Fruit fly (Drosophila melanogaster) whole organism, embryonic: Measurements from ENCODE around the gene CG31910.

Experiments
- Adf1 ChIP-seq: fragments of 200-800 bp; sonication (Bioruptor generic); IDR thresholded peaks from 2 replicates; pipeline ENCODE4 v1.3.6; 2022; ENCODE audit warnings: missing biosample characterization, missing genetic modification characterization
- Aef1 ChIP-seq: fragments of 200-800 bp; sonication (Bioruptor generic); IDR thresholded peaks from 3 replicates; pipeline ENCODE4 v1.3.6; 2022; ENCODE audit warnings: missing biosample characterization, missing genetic modification characterization
- Atf6 ChIP-seq: fragments of 200-800 bp; sonication (Bioruptor generic); IDR thresholded peaks from 2 replicates; pipeline ENCODE4 v1.3.6; 2022; ENCODE audit warnings: missing biosample characterization, missing genetic modification characterization
- Blimp-1 ChIP-seq: fragments of 200-800 bp; sonication (Bioruptor generic); optimal IDR thresholded peaks from 3 replicates; lab custom pipeline; 2018; ENCODE audit warnings: missing biosample characterization, missing genetic modification characterization, mild to moderate bottlenecking, moderate library complexity, missing genetic modification reagents
- BtbVII ChIP-seq: fragments of 200-800 bp; sonication (Bioruptor generic); optimal IDR thresholded peaks from 3 replicates; lab custom pipeline; 2017; ENCODE audit warnings: missing biosample characterization, mild to moderate bottlenecking, missing genetic modification characterization
- C15 ChIP-seq: fragments of 200-800 bp; sonication (Bioruptor generic); IDR thresholded peaks from 3 replicates; pipeline ENCODE4 v1.3.6; 2022; ENCODE audit warnings: missing biosample characterization, missing genetic modification characterization
- CG10147 ChIP-seq: fragments of 200-800 bp; sonication (Bioruptor generic); optimal IDR thresholded peaks from 2 replicates; lab custom pipeline; 2019; ENCODE audit warnings: missing biosample characterization, mild to moderate bottlenecking, missing genetic modification characterization, moderate library complexity
- CG10321 ChIP-seq: fragments of 200-800 bp; sonication (Bioruptor generic); IDR thresholded peaks from 2 replicates; pipeline ENCODE4 v1.3.6; 2022; ENCODE audit warnings: missing biosample characterization, missing genetic modification characterization
- CG12155 ChIP-seq: fragments of 200-800 bp; sonication (Bioruptor generic); optimal IDR thresholded peaks from 3 replicates; lab custom pipeline; 2016; ENCODE audit warnings: missing biosample characterization, missing genetic modification characterization
- CG12744 ChIP-seq: fragments of 200-800 bp; sonication (Bioruptor generic); optimal IDR thresholded peaks from 2 replicates; lab custom pipeline; 2016; ENCODE audit warnings: missing biosample characterization, missing genetic modification characterization
- CG14050 ChIP-seq: fragments of 200-800 bp; sonication (Bioruptor generic); IDR thresholded peaks from 3 replicates; pipeline ENCODE4 v1.3.6; 2022; ENCODE audit warnings: missing biosample characterization, missing genetic modification characterization
- CG17359 ChIP-seq: fragments of 200-800 bp; sonication (Bioruptor generic); optimal IDR thresholded peaks from 3 replicates; lab custom pipeline; 2018; ENCODE audit warnings: missing biosample characterization, mild to moderate bottlenecking, missing genetic modification characterization, moderate library complexity
- CG1792 ChIP-seq: fragments of 200-800 bp; sonication (Bioruptor generic); optimal IDR thresholded peaks from 2 replicates; lab custom pipeline; 2016; ENCODE audit warnings: missing biosample characterization, missing genetic modification characterization
- CG2116 ChIP-seq: fragments of 200-800 bp; sonication (Bioruptor generic); optimal IDR thresholded peaks from 3 replicates; lab custom pipeline; 2018; ENCODE audit warnings: missing biosample characterization, mild to moderate bottlenecking, missing genetic modification characterization
- CG32532 ChIP-seq: fragments of 200-800 bp; sonication (Bioruptor generic); IDR thresholded peaks from 2 replicates; pipeline ENCODE4 v1.3.6; 2022; ENCODE audit warnings: missing biosample characterization, missing genetic modification characterization
- CG3407 ChIP-seq: fragments of 200-800 bp; sonication (Bioruptor generic); optimal IDR thresholded peaks from 2 replicates; lab custom pipeline; 2018; ENCODE audit warnings: missing biosample characterization, mild to moderate bottlenecking, missing genetic modification characterization
- CG34224 ChIP-seq: fragments of 200-800 bp; sonication (Bioruptor generic); IDR thresholded peaks from 3 replicates; pipeline ENCODE4 v1.3.6; 2022; ENCODE audit warnings: missing biosample characterization, missing genetic modification characterization; ENCODE audit not compliant: partially characterized antibody
- CG3726 ChIP-seq: fragments of 200-800 bp; sonication (Bioruptor generic); IDR thresholded peaks from 3 replicates; pipeline ENCODE4, ENCODE4 v1.3.6; 2022; ENCODE audit warnings: missing biosample characterization, missing genetic modification characterization
- CG4617 ChIP-seq: fragments of 200-800 bp; sonication (Bioruptor generic); optimal IDR thresholded peaks from 3 replicates; lab custom pipeline; 2016; ENCODE audit warnings: missing biosample characterization, missing genetic modification characterization, borderline replicate concordance
- CG4854 ChIP-seq: fragments of 200-800 bp; sonication (Bioruptor generic); optimal IDR thresholded peaks from 2 replicates; lab custom pipeline; 2016; ENCODE audit warnings: missing biosample characterization, missing genetic modification characterization, inconsistent platforms
- CG6813 ChIP-seq: fragments of 200-800 bp; sonication (Bioruptor generic); optimal IDR thresholded peaks from 2 replicates; lab custom pipeline; 2017; ENCODE audit warnings: missing biosample characterization, missing genetic modification characterization, mild to moderate bottlenecking, moderate library complexity, missing genetic modification reagents
- CG8944 ChIP-seq: fragments of 200-800 bp; sonication (Bioruptor generic); optimal IDR thresholded peaks from 3 replicates; lab custom pipeline; 2016; ENCODE audit warnings: missing biosample characterization, missing genetic modification characterization
- CG9797 ChIP-seq: fragments of 200-800 bp; sonication (Bioruptor generic); optimal IDR thresholded peaks from 3 replicates; lab custom pipeline; 2018; ENCODE audit warnings: missing biosample characterization, mild to moderate bottlenecking, missing genetic modification characterization
- CG9817 ChIP-seq: fragments of 200-800 bp; sonication (Bioruptor generic); optimal IDR thresholded peaks from 2 replicates; lab custom pipeline; 2018; ENCODE audit warnings: missing biosample characterization, mild to moderate bottlenecking, missing genetic modification characterization, moderate library complexity
- Camta ChIP-seq: fragments of 200-800 bp; sonication (Bioruptor generic); optimal IDR thresholded peaks from 2 replicates; lab custom pipeline; 2016; ENCODE audit warnings: missing biosample characterization, missing genetic modification characterization
- Doc3 ChIP-seq: fragments of 200-800 bp; sonication (Bioruptor generic); IDR thresholded peaks from 3 replicates; pipeline ENCODE4 v1.3.6; 2022; ENCODE audit warnings: missing biosample characterization, missing genetic modification characterization; ENCODE audit not compliant: partially characterized antibody
- Dp ChIP-seq: fragments of 200-800 bp; sonication (Bioruptor generic); optimal IDR thresholded peaks from 2 replicates; lab custom pipeline; 2018; ENCODE audit warnings: missing biosample characterization, mild to moderate bottlenecking, missing genetic modification characterization, moderate library complexity
- Hmx ChIP-seq: fragments of 200-800 bp; sonication (Bioruptor generic); optimal IDR thresholded peaks from 2 replicates; lab custom pipeline; 2016; ENCODE audit warnings: missing biosample characterization, missing genetic modification characterization
- Lpt ChIP-seq: fragments of >200 bp; optimal IDR thresholded peaks from 2 replicates; lab custom pipeline; 2018; ENCODE audit warnings: missing biosample characterization, missing genetic modification characterization
- Myb ChIP-seq: fragments of 200-800 bp; sonication (Bioruptor generic); optimal IDR thresholded peaks from 2 replicates; lab custom pipeline; 2016; ENCODE audit warnings: missing biosample characterization, missing genetic modification characterization
- Optix ChIP-seq: fragments of 200-800 bp; sonication (Bioruptor generic); IDR thresholded peaks from 3 replicates; pipeline ENCODE4 v1.3.6; 2022; ENCODE audit warnings: missing biosample characterization, missing genetic modification characterization
- Sox102F ChIP-seq: fragments of 200-800 bp; sonication (Bioruptor generic); optimal IDR thresholded peaks from 2 replicates; lab custom pipeline; 2018; ENCODE audit warnings: missing biosample characterization, mild to moderate bottlenecking, missing genetic modification characterization, moderate library complexity
- Sry-β ChIP-seq: fragments of 200-800 bp; sonication (Bioruptor generic); optimal IDR thresholded peaks from 2 replicates; lab custom pipeline; 2018; ENCODE audit warnings: missing biosample characterization, mild to moderate bottlenecking, missing genetic modification characterization, moderate library complexity
- Xbp1 ChIP-seq: fragments of 200-800 bp; sonication (Bioruptor generic); optimal IDR thresholded peaks from 3 replicates; lab custom pipeline; 2016; ENCODE audit warnings: missing biosample characterization, mild to moderate bottlenecking, missing genetic modification characterization
- abd-A ChIP-seq: fragments of 200-800 bp; sonication (Bioruptor generic); optimal IDR thresholded peaks from 3 replicates; lab custom pipeline; 2019; ENCODE audit warnings: missing biosample characterization, mild to moderate bottlenecking, missing genetic modification characterization, moderate library complexity
- chm ChIP-seq: fragments of 200-800 bp; sonication (Bioruptor generic); IDR thresholded peaks from 2 replicates; pipeline ENCODE4 v1.3.6; 2022; ENCODE audit warnings: missing biosample characterization, missing genetic modification characterization
- ci ChIP-seq: fragments of 200-800 bp; sonication (Bioruptor generic); IDR thresholded peaks from 3 replicates; pipeline ENCODE4 v1.3.6; 2022; ENCODE audit warnings: missing biosample characterization, missing genetic modification characterization
- danr ChIP-seq: fragments of 200-800 bp; sonication (Bioruptor generic); IDR thresholded peaks from 2 replicates; pipeline ENCODE4 v1.3.6; 2022; ENCODE audit warnings: missing biosample characterization, missing genetic modification characterization
- dmrt99B ChIP-seq: fragments of 200-800 bp; sonication (Bioruptor generic); optimal IDR thresholded peaks from 2 replicates; lab custom pipeline; 2018; ENCODE audit warnings: missing biosample characterization, mild to moderate bottlenecking, missing genetic modification characterization, moderate library complexity
- exex ChIP-seq: fragments of 200-800 bp; sonication (Bioruptor generic); optimal IDR thresholded peaks from 4 replicates; lab custom pipeline; 2018; ENCODE audit warnings: missing biosample characterization, mild to moderate bottlenecking, missing genetic modification characterization, moderate library complexity
- gt ChIP-seq: fragments of 200-800 bp; sonication (Bioruptor generic); IDR thresholded peaks from 2 replicates; pipeline ENCODE4 v1.3.6; 2022; ENCODE audit warnings: missing biosample characterization, missing genetic modification characterization
- kay ChIP-seq: fragments of 200-800 bp; sonication (Bioruptor generic); optimal IDR thresholded peaks from 2 replicates; lab custom pipeline; 2016; ENCODE audit warnings: missing biosample characterization, missing genetic modification characterization
- ken ChIP-seq: fragments of 200-800 bp; sonication (Bioruptor generic); IDR thresholded peaks from 3 replicates; pipeline ENCODE4 v1.3.6; 2022; ENCODE audit warnings: missing biosample characterization, missing genetic modification characterization
- org-1 ChIP-seq: fragments of 200-800 bp; sonication (Bioruptor generic); optimal IDR thresholded peaks from 2 replicates; lab custom pipeline; 2017; ENCODE audit warnings: missing biosample characterization, missing genetic modification characterization
- pnt ChIP-seq: fragments of 200-800 bp; sonication (Bioruptor generic); optimal IDR thresholded peaks from 3 replicates; lab custom pipeline; 2016; ENCODE audit warnings: missing biosample characterization, missing genetic modification characterization
- seq ChIP-seq: fragments of 200-800 bp; sonication (Bioruptor generic); IDR thresholded peaks from 2 replicates; pipeline ENCODE4 v1.3.6; 2022; ENCODE audit warnings: missing biosample characterization, missing genetic modification characterization
- slou ChIP-seq: fragments of 200-800 bp; sonication (Bioruptor generic); optimal IDR thresholded peaks from 3 replicates; lab custom pipeline; 2016; ENCODE audit warnings: missing biosample characterization, missing genetic modification characterization
- tap ChIP-seq: fragments of 200-800 bp; optimal IDR thresholded peaks from 3 replicates; lab custom pipeline; 2019; ENCODE audit warnings: missing biosample characterization, mild to moderate bottlenecking, missing genetic modification characterization, moderate library complexity
- tna ChIP-seq: fragments of 200-800 bp; sonication (Bioruptor generic); IDR thresholded peaks from 2 replicates; pipeline ENCODE4 v1.3.6; 2022; ENCODE audit warnings: missing biosample characterization, missing genetic modification characterization; ENCODE audit not compliant: partially characterized antibody
- wor ChIP-seq: fragments of 200-800 bp; sonication (Bioruptor generic); IDR thresholded peaks from 2 replicates; pipeline ENCODE4 v1.3.6; 2022; ENCODE audit warnings: missing biosample characterization, missing genetic modification characterization
- yki ChIP-seq: fragments of >200 bp; optimal IDR thresholded peaks from 3 replicates; lab custom pipeline; 2018

The CG31910 gene

dm6 chr2L:6708997-6709662 is 36.3 kb downstream of the CG31910 start, which contains the start of gene Tsp (continued):
- no peak for TF ChIP-seq ken
- TF ChIP-seq CG10147 (GFP tag; lab: Kevin White, UChicago), result no peak
- TF ChIP-seq Sox102F (GFP tag; lab: Kevin White, UChicago), result no peak
- peak; percentile 35; the same call in 1 of the 2 replicates for TF ChIP-seq chm (GFP tag; lab: Robert Waterston, UW)
- TF ChIP-seq gt (GFP tag; lab: Robert Waterston, UW), result no peak
- no peak for TF ChIP-seq Sry-β (GFP tag; lab: Kevin White, UChicago)
- peak; percentile 64 for TF ChIP-seq abd-A
- TF ChIP-seq yki, result no peak
- TF ChIP-seq CG32532 (GFP tag; lab: Robert Waterston, UW), result peak; percentile 20; the same call in 1 of the 2 replicates
- no peak for TF ChIP-seq danr (GFP tag; lab: Robert Waterston, UW)
- TF ChIP-seq CG3407, result no peak
- TF ChIP-seq CG4617 (GFP tag; lab: Kevin White, UChicago), result no peak
- TF ChIP-seq wor (GFP tag; lab: Robert Waterston, UW), result no peak
- TF ChIP-seq CG9797, result no peak
- TF ChIP-seq CG6813 (GFP tag; lab: Kevin White, UChicago), result no peak
- TF ChIP-seq CG10321, result no peak
- TF ChIP-seq dmrt99B (tag; lab: Kevin White, UChicago), result no peak
- TF ChIP-seq CG2116 (GFP tag; lab: Kevin White, UChicago), result no peak
- no peak for TF ChIP-seq CG34224 (GFP tag; lab: Robert Waterston, UW)
- TF ChIP-seq slou (GFP tag; lab: Kevin White, UChicago), result no peak
- TF ChIP-seq Doc3 (GFP tag; lab: Robert Waterston, UW), result no peak
- TF ChIP-seq Lpt (GFP tag; lab: Kevin White, UChicago), result no peak
- TF ChIP-seq Xbp1, result no peak
- no peak for TF ChIP-seq CG9817
- no peak for TF ChIP-seq Blimp-1
- TF ChIP-seq Hmx, result no peak
- no peak for TF ChIP-seq tap (tag; lab: Kevin White, UChicago)
- TF ChIP-seq CG8944 (GFP tag; lab: Kevin White, UChicago), result no peak
- no peak for TF ChIP-seq CG3726 (GFP tag; lab: Robert Waterston, UW)
- TF ChIP-seq CG12155 (GFP tag; lab: Kevin White, UChicago), result no peak
- TF ChIP-seq Myb (GFP tag; lab: Kevin White, UChicago), result no peak
- TF ChIP-seq pnt (GFP tag; lab: Kevin White, UChicago), result no peak
- no peak for TF ChIP-seq BtbVII (GFP tag; lab: Kevin White, UChicago)
- no peak for TF ChIP-seq Atf6 (GFP tag; lab: Robert Waterston, UW)
- no peak for TF ChIP-seq exex
- no peak for TF ChIP-seq C15 (GFP tag; lab: Robert Waterston, UW)
- no peak for TF ChIP-seq Dp (GFP tag; lab: Kevin White, UChicago)
- peak; percentile 8; the same call in 1 of the 2 replicates for TF ChIP-seq seq (GFP tag; lab: Robert Waterston, UW)
- no peak for TF ChIP-seq CG14050 (GFP tag; lab: Robert Waterston, UW)
- TF ChIP-seq Camta (GFP tag; lab: Kevin White, UChicago), result no peak
- no peak; the same call in 1 of the 2 replicates for TF ChIP-seq tna
- no peak for TF ChIP-seq CG17359
- no peak for TF ChIP-seq CG1792 (GFP tag; lab: Kevin White, UChicago)
- TF ChIP-seq CG4854, result no peak
- TF ChIP-seq kay (GFP tag; lab: Kevin White, UChicago), result no peak
- no peak for TF ChIP-seq org-1 (GFP tag; lab: Kevin White, UChicago)
- TF ChIP-seq Optix (GFP tag; lab: Robert Waterston, UW), result no peak
- TF ChIP-seq Adf1 (GFP tag; lab: Robert Waterston, UW), result peak; percentile 95
- no peak for TF ChIP-seq CG12744 (GFP tag; lab: Kevin White, UChicago)
- peak; percentile 22; the same call in 1 of the 3 replicates for TF ChIP-seq Aef1 (GFP tag; lab: Robert Waterston, UW)
- TF ChIP-seq ci (GFP tag; lab: Robert Waterston, UW), result peak; percentile 17; the same call in 1 of the 3 replicates
